Worm (Caenorhabditis elegans) whole organism, L2 larva: ENCODE data around the gene set-4.

Experiments used
- aly-2 ChIP-seq: fragments of 150-350 bp; optimal IDR thresholded peaks from 2 replicates; lab custom pipeline; 2014; ENCODE audit warnings: missing biosample characterization, missing genetic modification characterization
- blmp-1 ChIP-seq: sonication (generic microtip); optimal IDR thresholded peaks from 2 replicates; lab custom pipeline; 2017; ENCODE audit warnings: missing genetic modification characterization, mild to moderate bottlenecking, missing compliant biosample characterization, antibody characterized with exemption, moderate library complexity; ENCODE audit not compliant: insufficient read depth
- dmd-4 ChIP-seq: sonication (generic microtip); optimal IDR thresholded peaks from 2 replicates; lab custom pipeline; 2017; ENCODE audit warnings: missing biosample characterization, missing genetic modification characterization
- lin-13 ChIP-seq: fragments of 150-350 bp; optimal IDR thresholded peaks from 2 replicates; lab custom pipeline; 2014; ENCODE audit warnings: missing biosample characterization, missing genetic modification reagents, missing genetic modification characterization
- mdl-1 ChIP-seq, 2 experiments: fragments of 150-350 bp in 1 of 2; sonication (generic microtip) in 1 of 2; optimal IDR thresholded peaks; 2 replicates each; lab custom pipeline; 2017; ENCODE audit warnings: missing biosample characterization in 2 of 2, missing genetic modification characterization in 2 of 2
- nhr-21 ChIP-seq: fragments of 150-350 bp; optimal IDR thresholded peaks from 2 replicates; lab custom pipeline; 2014; ENCODE audit warnings: missing biosample characterization, missing genetic modification characterization
- unc-55 ChIP-seq: fragments of 150-350 bp; sonication (generic microtip); optimal IDR thresholded peaks from 3 replicates; lab custom pipeline; 2014; ENCODE audit warnings: missing biosample characterization, missing genetic modification reagents, missing genetic modification characterization
- unc-62 ChIP-seq: fragments of 150-350 bp; optimal IDR thresholded peaks from 2 replicates; lab custom pipeline; 2014; ENCODE audit warnings: missing biosample characterization, missing genetic modification reagents, missing genetic modification characterization

DNA sequence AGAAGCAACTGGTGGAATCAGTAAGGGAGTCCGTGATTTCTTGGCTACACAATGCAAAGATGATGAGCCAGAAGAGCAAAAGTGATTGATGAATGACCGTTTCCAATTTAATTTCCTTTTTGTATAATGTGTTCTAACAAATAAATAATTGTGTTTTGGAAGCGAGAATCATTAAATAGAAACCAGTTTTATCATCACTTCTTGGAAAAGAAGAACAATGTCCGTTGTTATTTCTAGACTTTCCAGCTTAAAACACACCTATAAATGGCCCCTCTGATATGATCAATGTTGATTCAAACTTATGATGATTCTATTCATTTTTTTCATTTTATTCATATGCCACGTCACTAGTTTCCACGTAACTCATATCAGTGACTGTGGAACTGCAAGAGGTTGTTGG, 25.0 kb downstream of the set-4 start, which contains the start of gene C29F5.8:
- TF ChIP-seq blmp-1 (tag; lab: Kevin White, UChicago) (no peak), mdl-1 (tag; optimal IDR thresholded peaks at IDR 0.05; lab: Kevin White, UChicago) (no peak), nhr-21 (tag; lab: Kevin White, UChicago) (no peak), aly-2 (tag; lab: Kevin White, UChicago) (no peak), unc-62 (GFP tag; lab: Kevin White, UChicago) (no peak), lin-13 (GFP tag; lab: Kevin White, UChicago) (no peak), unc-55 (GFP tag; lab: Kevin White, UChicago) (no peak), dmd-4 (tag; lab: Kevin White, UChicago) (no peak)
